Fruit fly (Drosophila melanogaster): ENCODE measurements around the gene gdrd.

Gene gdrd

DNA sequence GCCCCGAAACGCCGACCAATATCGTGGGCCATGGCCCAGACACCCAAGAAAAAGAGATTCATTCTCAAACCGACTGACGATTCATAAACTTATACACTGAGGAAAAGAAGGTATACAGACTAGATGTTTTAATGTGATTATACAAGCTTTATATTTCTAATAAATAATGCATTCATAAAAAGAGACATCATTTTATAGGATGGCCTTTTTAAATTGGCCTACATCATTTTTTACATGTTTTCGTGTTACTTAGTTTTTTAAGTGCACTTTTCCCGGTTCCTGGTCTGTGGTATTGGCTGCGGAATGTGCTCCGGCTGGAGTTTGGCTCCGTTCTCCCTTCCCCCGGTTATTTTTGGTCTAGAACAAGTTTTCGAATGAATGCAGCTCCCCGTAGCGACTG is 38.6 kb upstream of the gdrd start (continued):
- TF ChIP-seq sc (optimal IDR thresholded peaks at IDR 0.05), result no peak
- peak; percentile 87 for TF ChIP-seq sc (GFP tag; optimal IDR thresholded peaks at IDR 0.05)
- TF ChIP-seq nerfin-2 (GFP tag; IDR thresholded peaks at IDR 0.05; ENCODE audit: partially characterized antibody), result no peak
- TF ChIP-seq CG11560 (tag; IDR thresholded peaks at IDR 0.05), result no peak
- TF ChIP-seq CHES-1-like (GFP tag; optimal IDR thresholded peaks at IDR 0.05), result peak; percentile 65
- peak; percentile 70 for TF ChIP-seq CG1233 (GFP tag; optimal IDR thresholded peaks at IDR 0.05)
- TF ChIP-seq Adf1 (GFP tag; IDR thresholded peaks at IDR 0.05), result no peak
- peak; percentile 80 for TF ChIP-seq CG7839 (tag; optimal IDR thresholded peaks at IDR 0.05)
- no peak for TF ChIP-seq hth (optimal IDR thresholded peaks at IDR 0.05)
- peak; percentile 86 for TF ChIP-seq az2 (GFP tag; optimal IDR thresholded peaks at IDR 0.05)
- TF ChIP-seq tin (GFP tag; optimal IDR thresholded peaks at IDR 0.05), result peak; percentile 78
- TF ChIP-seq gsb (GFP tag; IDR thresholded peaks at IDR 0.05), result no peak
- peak; percentile 57 for TF ChIP-seq pnt (GFP tag; optimal IDR thresholded peaks at IDR 0.05)
- TF ChIP-seq CG11247 (GFP tag; IDR thresholded peaks at IDR 0.05), result peak; percentile 34; the same call in 1 of the 2 replicates
- TF ChIP-seq emc (GFP tag; optimal IDR thresholded peaks at IDR 0.05), result no peak
- peak; percentile 79 for TF ChIP-seq CG1529 (GFP tag; optimal IDR thresholded peaks at IDR 0.05)
- peak; percentile 90 for TF ChIP-seq CG33557 (GFP tag; optimal IDR thresholded peaks at IDR 0.05)
- peak; percentile 62 for TF ChIP-seq CG17385 (GFP tag; optimal IDR thresholded peaks at IDR 0.05)
- TF ChIP-seq D19A (tag; optimal IDR thresholded peaks at IDR 0.05), result peak; percentile 79
- peak; percentile 45; the same call in 1 of the 2 replicates for TF ChIP-seq CG8765 (GFP tag; IDR thresholded peaks at IDR 0.05)
- TF ChIP-seq CG43689 (GFP tag; IDR thresholded peaks at IDR 0.05), result 0 out of 2 replicates have a peak, but pooled peaks have one; percentile 23
- TF ChIP-seq caup (GFP tag; optimal IDR thresholded peaks at IDR 0.05; ENCODE audit: severe bottlenecking), result peak; percentile 40
- no peak for TF ChIP-seq vnd (GFP tag; IDR thresholded peaks at IDR 0.05; ENCODE audit: partially characterized antibody)
- no peak for TF ChIP-seq CG9932 (GFP tag; IDR thresholded peaks at IDR 0.05)
- TF ChIP-seq Trl (optimal IDR thresholded peaks at IDR 0.05), result no peak
- peak; percentile 27 for TF ChIP-seq Trl (GFP tag; optimal IDR thresholded peaks at IDR 0.05)
- no peak for TF ChIP-seq bbx (GFP tag; IDR thresholded peaks at IDR 0.05; ENCODE audit: partially characterized antibody)
- peak; percentile 81 for TF ChIP-seq CG2875 (GFP tag; optimal IDR thresholded peaks at IDR 0.05)
- TF ChIP-seq unpg (GFP tag; optimal IDR thresholded peaks at IDR 0.05), result peak; percentile 84
- no peak for TF ChIP-seq CG9797 (GFP tag; optimal IDR thresholded peaks at IDR 0.05)
- peak; percentile 73 for TF ChIP-seq Sox100B (GFP tag; optimal IDR thresholded peaks at IDR 0.05)
- TF ChIP-seq CG9215 (GFP tag; IDR thresholded peaks at IDR 0.05), result peak; percentile 35; the same call in 1 of the 2 replicates
- TF ChIP-seq CG11398 (GFP tag; optimal IDR thresholded peaks at IDR 0.05), result peak; percentile 76
- TF ChIP-seq CG9609 (GFP tag; optimal IDR thresholded peaks at IDR 0.05), result peak; percentile 59
- no peak for TF ChIP-seq GATAe (GFP tag; conservative IDR thresholded peaks at IDR 0.05)
- peak; percentile 54 for TF ChIP-seq zf30C (GFP tag; optimal IDR thresholded peaks at IDR 0.05)
- peak; percentile 47 for TF ChIP-seq CG15269 (tag; optimal IDR thresholded peaks at IDR 0.05)
- TF ChIP-seq CG6272 (GFP tag; IDR thresholded peaks at IDR 0.05), result no peak
- peak; percentile 30 for TF ChIP-seq CG4328 (GFP tag; optimal IDR thresholded peaks at IDR 0.05)
- no peak for TF ChIP-seq br (optimal IDR thresholded peaks at IDR 0.05)
- TF ChIP-seq trem (tag; optimal IDR thresholded peaks at IDR 0.05), result peak; percentile 89
- TF ChIP-seq sens (GFP tag), result peak; percentile 98
- TF ChIP-seq Hr78 (GFP tag; optimal IDR thresholded peaks at IDR 0.05), result peak in 1 of 2 experiments; percentile 64
- no peak for TF ChIP-seq klu (GFP tag; IDR thresholded peaks at IDR 0.05)
- TF ChIP-seq toy (GFP tag; IDR thresholded peaks at IDR 0.05), result no peak
- TF ChIP-seq otp (GFP tag; IDR thresholded peaks at IDR 0.05), result peak; percentile 79; the same call in 2 of the 3 replicates
- TF ChIP-seq fd96Cb (tag; optimal IDR thresholded peaks at IDR 0.05), result peak; percentile 85
- TF ChIP-seq h (optimal IDR thresholded peaks at IDR 0.05), result no peak
- no peak for TF ChIP-seq CG6175 (GFP tag; IDR thresholded peaks at IDR 0.05)
- TF ChIP-seq Doc2 (GFP tag; IDR thresholded peaks at IDR 0.05), result no peak
- TF ChIP-seq Chrac-16 (GFP tag; optimal IDR thresholded peaks at IDR 0.05), result peak; percentile 75
- TF ChIP-seq CG6791 (GFP tag; IDR thresholded peaks at IDR 0.05; ENCODE audit: partially characterized antibody), result no peak
- TF ChIP-seq corto (GFP tag; optimal IDR thresholded peaks at IDR 0.05), result peak; percentile 63
